Worm (Caenorhabditis elegans) whole organism, late embryonic: Measurements from ENCODE around the gene zim-2.

Source experiments
- ama-1 ChIP-seq: fragments of 150-350 bp; optimal IDR thresholded peaks from 2 replicates; lab custom pipeline; 2014
- ceh-18 ChIP-seq: sonication (generic microtip); optimal IDR thresholded peaks from 2 replicates; lab custom pipeline; 2016; ENCODE audit warnings: missing genetic modification characterization, missing compliant biosample characterization
- nhr-11 ChIP-seq: fragments of 150-350 bp; optimal IDR thresholded peaks from 2 replicates; lab custom pipeline; 2014; ENCODE audit warnings: missing biosample characterization, missing genetic modification characterization
- pqm-1 ChIP-seq: sonication (generic microtip); optimal IDR thresholded peaks from 2 replicates; lab custom pipeline; 2016; ENCODE audit warnings: missing genetic modification characterization, missing compliant biosample characterization

- no peak for TF ChIP-seq pqm-1 (tag; lab: Kevin White, UChicago)
- no peak for TF ChIP-seq nhr-11 (tag; lab: Kevin White, UChicago)
- no peak for TF ChIP-seq ama-1 (lab: Kevin White, UChicago)
- no peak for TF ChIP-seq ceh-18 (tag; lab: Kevin White, UChicago)
Measured at ce11 chrIV:10599983-10600382, 44.9 kb downstream of the zim-2 start, which contains the start of gene R09H10.1.
